Worm (Caenorhabditis elegans): ENCODE measurements around the gene T20D4.10.

ce11 chrV:3445090-3445832 lies 45.2 kb downstream of the T20D4.10 start:
- TF ChIP-seq zim-3 (tag; optimal IDR thresholded peaks at IDR 0.05) (no peak), lin-40 (tag; optimal IDR thresholded peaks at IDR 0.05) (no peak), dpl-1 (GFP tag; optimal IDR thresholded peaks at IDR 0.05) (no peak), snpc-4 (GFP tag; optimal IDR thresholded peaks at IDR 0.05) (no peak), snpc-4 (tag; optimal IDR thresholded peaks at IDR 0.05) (no peak), ama-1 (optimal IDR thresholded peaks at IDR 0.05) (no peak), ama-1 (GFP tag; optimal IDR thresholded peaks at IDR 0.05) (no peak), T07F8.4 (tag; optimal IDR thresholded peaks at IDR 0.05) (no peak), unc-62 (GFP tag; optimal IDR thresholded peaks at IDR 0.05) (no peak), him-1 (tag; optimal IDR thresholded peaks at IDR 0.05) (no peak), F52B5.7 (tag; optimal IDR thresholded peaks at IDR 0.05) (no peak), ets-4 (GFP tag; optimal IDR thresholded peaks at IDR 0.05) (no peak), bed-2 (GFP tag; IDR thresholded peaks at IDR 0.05) (no peak), hsf-1 (GFP tag; IDR thresholded peaks at IDR 0.05) (no peak)
